Fruit fly (Drosophila melanogaster): ENCODE results near the gene OtopLa.

Gene OtopLa

DNA sequence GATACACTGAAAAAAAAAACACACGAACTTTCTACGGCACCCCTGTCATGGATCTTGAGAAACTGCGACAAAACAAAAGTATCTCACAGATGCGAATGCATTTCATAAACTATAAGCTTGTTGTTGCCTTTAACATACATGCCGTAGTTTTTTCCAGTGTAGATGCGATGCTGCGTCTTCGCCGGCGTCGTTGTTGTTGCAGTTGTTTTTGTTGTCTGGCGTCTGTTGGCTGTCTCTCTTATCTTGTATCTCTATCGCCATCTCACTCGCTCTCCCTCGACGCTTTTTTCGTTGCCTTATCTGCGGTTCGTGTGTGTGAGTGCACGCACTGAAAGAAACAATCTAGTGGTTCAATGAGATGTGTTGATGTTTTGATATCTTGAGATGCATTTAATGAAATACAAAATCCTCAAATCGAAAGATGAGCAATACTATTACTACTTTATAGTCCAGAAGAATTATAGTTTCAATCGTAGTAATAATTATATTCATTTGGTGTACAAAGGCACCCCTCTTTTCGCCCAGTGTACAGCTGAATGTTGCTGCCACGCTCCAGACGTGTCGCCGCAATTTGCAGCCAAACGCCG is 48.2 kb upstream of the OtopLa start (continued):
- TF ChIP-seq Scr (GFP tag; IDR thresholded peaks at IDR 0.05; ENCODE audit: partially characterized antibody) (no peak), trh (GFP tag; optimal IDR thresholded peaks at IDR 0.05) (peak; percentile 90), CG3726 (GFP tag; IDR thresholded peaks at IDR 0.05) (peak; percentile 96), trem (tag; optimal IDR thresholded peaks at IDR 0.05) (peak; percentile 82), Asciz (GFP tag; optimal IDR thresholded peaks at IDR 0.05) (peak; percentile 89), CG2129 (GFP tag; IDR thresholded peaks at IDR 0.05; ENCODE audit: partially characterized antibody) (no peak), CG17361 (GFP tag; IDR thresholded peaks at IDR 0.05) (peak; percentile 96), prd (optimal IDR thresholded peaks at IDR 0.05) (no peak), prd (GFP tag; IDR thresholded peaks at IDR 0.05) (peak; percentile 98), gcm2 (GFP tag; optimal IDR thresholded peaks at IDR 0.05) (peak; percentile 98), ac (GFP tag; optimal IDR thresholded peaks at IDR 0.05) (peak; percentile 96), CG4820 (GFP tag; optimal IDR thresholded peaks at IDR 0.05) (peak; percentile 98), pan (optimal IDR thresholded peaks at IDR 0.05) (no peak), pan (GFP tag; optimal IDR thresholded peaks at IDR 0.05 in 1 of 2, IDR thresholded peaks at IDR 0.05 in 1 of 2) (peak in 1 of 2 experiments; percentile 96), CG1603 (tag; optimal IDR thresholded peaks at IDR 0.05) (peak; percentile 93), CG2889 (GFP tag; IDR thresholded peaks at IDR 0.05) (peak; percentile 90), CG15514 (GFP tag; optimal IDR thresholded peaks at IDR 0.05) (peak; percentile 85), disco-r (GFP tag; optimal IDR thresholded peaks at IDR 0.05) (peak; percentile 96), CG14441 (GFP tag; IDR thresholded peaks at IDR 0.05) (peak; percentile 96), kay (GFP tag; optimal IDR thresholded peaks at IDR 0.05) (peak; percentile 95), tll (GFP tag; optimal IDR thresholded peaks at IDR 0.05) (peak in 1 of 2 experiments; percentile 65), Xrp1 (GFP tag; IDR thresholded peaks at IDR 0.05) (peak; percentile 98), NK7.1 (GFP tag; optimal IDR thresholded peaks at IDR 0.05) (peak; percentile 95), CG11398 (GFP tag; optimal IDR thresholded peaks at IDR 0.05) (peak; percentile 97), seq (GFP tag; IDR thresholded peaks at IDR 0.05) (peak; percentile 94), ranshi (GFP tag; IDR thresholded peaks at IDR 0.05) (peak; percentile 97), pfk (GFP tag; optimal IDR thresholded peaks at IDR 0.05) (peak; percentile 36), CG3995 (GFP tag; optimal IDR thresholded peaks at IDR 0.05) (peak; percentile 76), otp (GFP tag; IDR thresholded peaks at IDR 0.05) (peak; percentile 98), CG1832 (GFP tag; optimal IDR thresholded peaks at IDR 0.05) (peak; percentile 45), nau (GFP tag; optimal IDR thresholded peaks at IDR 0.05) (peak; percentile 84), Poxn (GFP tag; IDR thresholded peaks at IDR 0.05) (peak; percentile 49; the same call in 1 of the 2 replicates), CG12659 (GFP tag; optimal IDR thresholded peaks at IDR 0.05) (peak; percentile 96), mirr (GFP tag; optimal IDR thresholded peaks at IDR 0.05) (peak; percentile 65), ken (GFP tag; IDR thresholded peaks at IDR 0.05) (peak; percentile 97), gsb-n (tag; optimal IDR thresholded peaks at IDR 0.05) (peak; percentile 90), scrt (GFP tag; optimal IDR thresholded peaks at IDR 0.05) (peak; percentile 90), CG9727 (GFP tag; optimal IDR thresholded peaks at IDR 0.05) (peak; percentile 98), aop (GFP tag; IDR thresholded peaks at IDR 0.05) (peak; percentile 94), CG10267 (tag; optimal IDR thresholded peaks at IDR 0.05) (peak; percentile 90), usp (GFP tag; optimal IDR thresholded peaks at IDR 0.05) (no peak), Adf1 (GFP tag; IDR thresholded peaks at IDR 0.05) (peak; percentile 88), dimm (GFP tag; IDR thresholded peaks at IDR 0.05) (peak; percentile 86), Spps (tag; optimal IDR thresholded peaks at IDR 0.05) (peak; percentile 72), br (optimal IDR thresholded peaks at IDR 0.05) (no peak), Dp (GFP tag; optimal IDR thresholded peaks at IDR 0.05) (no peak), Hr3 (GFP tag; optimal IDR thresholded peaks at IDR 0.05) (peak; percentile 95), corto (GFP tag; optimal IDR thresholded peaks at IDR 0.05) (peak; percentile 88), CG4282 (GFP tag; optimal IDR thresholded peaks at IDR 0.05) (peak; percentile 96), cwo (GFP tag; optimal IDR thresholded peaks at IDR 0.05) (peak; percentile 88), D19A (tag; optimal IDR thresholded peaks at IDR 0.05) (peak; percentile 69)
